3 fruit fly cellular contexts compared by ENCODE assay signal in the genomic region with DNA sequence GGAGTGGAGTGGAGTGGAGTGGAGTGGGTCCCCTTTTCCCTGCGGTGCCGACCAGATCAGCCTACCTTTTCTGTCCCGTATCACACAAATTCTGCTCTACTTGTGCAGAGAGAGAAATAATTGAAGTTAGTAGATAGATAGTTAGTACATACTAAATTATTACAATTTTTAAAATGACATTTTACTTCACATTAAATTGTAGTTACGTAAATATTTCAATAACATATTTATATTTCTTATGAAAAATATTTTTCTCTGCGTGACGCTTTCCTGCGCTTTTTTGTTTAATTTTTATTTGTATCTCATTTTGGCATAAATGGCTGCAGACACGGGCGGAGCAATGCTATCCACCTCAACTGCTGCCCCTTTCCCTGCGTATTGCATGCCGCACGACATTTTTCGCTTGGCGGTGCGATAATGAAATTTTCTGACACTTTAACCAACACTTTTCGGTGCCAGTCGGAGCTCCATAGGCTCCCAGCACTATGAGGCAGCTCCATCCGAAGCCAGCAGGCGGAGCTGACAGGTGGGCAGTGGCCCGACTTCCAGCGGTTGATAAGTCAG.
A peak's percentile ranks its signal among the peaks of the same experiment; 100 is the strongest.
TF ChIP-seq lines count a peak whose summit lies in the region.

No protein-coding gene starts in this region.

- TF ChIP-seq CTCF in whole organism, embryonic (GFP tag; optimal IDR thresholded peaks at IDR 0.05; lab: Kevin White, UChicago): no peak

TF ChIP-seq in whole organism, embryonic, 481 proteins besides CTCF, POLR2A, EP300 and RAD21:
- no peak for TF ChIP-seq CG14860 (GFP tag; IDR thresholded peaks at IDR 0.05; lab: Robert Waterston, UW; ENCODE audit: partially characterized antibody)
- peak; percentile 3 for TF ChIP-seq gem (tag; optimal IDR thresholded peaks at IDR 0.05; lab: Kevin White, UChicago)
- no peak for TF ChIP-seq CG8290 (GFP tag; optimal IDR thresholded peaks at IDR 0.05; lab: Kevin White, UChicago)
- TF ChIP-seq CG8290 (tag; optimal IDR thresholded peaks at IDR 0.05; lab: Kevin White, UChicago): no peak
- TF ChIP-seq HHEX (GFP tag; optimal IDR thresholded peaks at IDR 0.05; lab: Kevin White, UChicago): no peak
- TF ChIP-seq CG9797 (GFP tag; optimal IDR thresholded peaks at IDR 0.05; lab: Kevin White, UChicago): no peak
- no peak for TF ChIP-seq CG16815 (GFP tag; optimal IDR thresholded peaks at IDR 0.05; lab: Kevin White, UChicago)
- TF ChIP-seq Drgx (GFP tag; IDR thresholded peaks at IDR 0.05; lab: Robert Waterston, UW): peak; percentile 11; the same call in 1 of the 2 replicates
- no peak for TF ChIP-seq sim (GFP tag; IDR thresholded peaks at IDR 0.05; lab: Robert Waterston, UW)
- TF ChIP-seq gfzf (GFP tag; optimal IDR thresholded peaks at IDR 0.05; lab: Kevin White, UChicago): no peak
- TF ChIP-seq CG15073 (GFP tag; optimal IDR thresholded peaks at IDR 0.05; lab: Kevin White, UChicago): no peak
- no peak for TF ChIP-seq so (GFP tag; IDR thresholded peaks at IDR 0.05; lab: Robert Waterston, UW)
- peak; percentile 20 for TF ChIP-seq Med (GFP tag; lab: Kevin White, UChicago)

TF ChIP-seq in whole organism, prepupa, 60 proteins besides CTCF, POLR2A, EP300 and RAD21:
- peak; percentile 20 for TF ChIP-seq pdm3 (GFP tag; optimal IDR thresholded peaks at IDR 0.05; lab: Kevin White, UChicago)
- peak; percentile 37 for TF ChIP-seq svp (GFP tag; lab: Kevin White, UChicago)
- no peak for TF ChIP-seq CG3919 (GFP tag; optimal IDR thresholded peaks at IDR 0.05; lab: Kevin White, UChicago)
- TF ChIP-seq CG32006 (GFP tag; optimal IDR thresholded peaks at IDR 0.05; lab: Kevin White, UChicago): peak; percentile 7
- no peak for TF ChIP-seq Sox102F (GFP tag; optimal IDR thresholded peaks at IDR 0.05; lab: Kevin White, UChicago)
- no peak for TF ChIP-seq Smox (GFP tag; optimal IDR thresholded peaks at IDR 0.05; lab: Kevin White, UChicago)
- TF ChIP-seq cyc (GFP tag; optimal IDR thresholded peaks at IDR 0.05; lab: Kevin White, UChicago): no peak
- no peak for TF ChIP-seq Ets21C (GFP tag; optimal IDR thresholded peaks at IDR 0.05; lab: Kevin White, UChicago)
- TF ChIP-seq Ets96B (tag; optimal IDR thresholded peaks at IDR 0.05; lab: Kevin White, UChicago): peak; percentile 14
- peak; percentile 2 for TF ChIP-seq Met (GFP tag; optimal IDR thresholded peaks at IDR 0.05; lab: Kevin White, UChicago)
- no peak for TF ChIP-seq CG11294 (GFP tag; IDR thresholded peaks at IDR 0.05; lab: Robert Waterston, UW)
- peak; percentile 8 for TF ChIP-seq CG34406 (GFP tag; optimal IDR thresholded peaks at IDR 0.05; lab: Kevin White, UChicago)
- TF ChIP-seq eg (GFP tag; IDR thresholded peaks at IDR 0.05; lab: Robert Waterston, UW): peak; percentile 46; the same call in 1 of the 3 replicates
- TF ChIP-seq fkh (GFP tag; optimal IDR thresholded peaks at IDR 0.05; lab: Kevin White, UChicago): no peak
- TF ChIP-seq Hr38 (GFP tag; optimal IDR thresholded peaks at IDR 0.05; lab: Kevin White, UChicago): no peak
- no peak for TF ChIP-seq fd59A (GFP tag; optimal IDR thresholded peaks at IDR 0.05; lab: Kevin White, UChicago)
- no peak for TF ChIP-seq acj6 (GFP tag; optimal IDR thresholded peaks at IDR 0.05; lab: Kevin White, UChicago)
- no peak for TF ChIP-seq Blimp-1 (GFP tag; optimal IDR thresholded peaks at IDR 0.05; lab: Kevin White, UChicago)
- TF ChIP-seq CG8119 (GFP tag; IDR thresholded peaks at IDR 0.05; lab: Robert Waterston, UW): peak; percentile 52; the same call in 2 of the 3 replicates
- no peak for TF ChIP-seq CG8632 (GFP tag; optimal IDR thresholded peaks at IDR 0.05; lab: Kevin White, UChicago)
- TF ChIP-seq ss (GFP tag; optimal IDR thresholded peaks at IDR 0.05; lab: Kevin White, UChicago): peak in 1 of 2 experiments; percentile 90
- no peak for TF ChIP-seq net (GFP tag; optimal IDR thresholded peaks at IDR 0.05; lab: Kevin White, UChicago)
- TF ChIP-seq Eip78C (GFP tag; lab: Kevin White, UChicago): peak; percentile 81
- no peak for TF ChIP-seq vri (GFP tag; optimal IDR thresholded peaks at IDR 0.05; lab: Kevin White, UChicago)
- TF ChIP-seq achi (GFP tag; optimal IDR thresholded peaks at IDR 0.05; lab: Kevin White, UChicago): peak; percentile 11
- peak; percentile 13 for TF ChIP-seq Hr4 (GFP tag; optimal IDR thresholded peaks at IDR 0.05; lab: Kevin White, UChicago)
- peak; percentile 25 for TF ChIP-seq OdsH (GFP tag; optimal IDR thresholded peaks at IDR 0.05; lab: Kevin White, UChicago)
- TF ChIP-seq spab (GFP tag; optimal IDR thresholded peaks at IDR 0.05; lab: Kevin White, UChicago): no peak
- 0 out of 3 replicates have a peak, but pooled peaks have one; percentile 32 for TF ChIP-seq CG6163 (GFP tag; IDR thresholded peaks at IDR 0.05; lab: Robert Waterston, UW)
- TF ChIP-seq dsx (GFP tag; optimal IDR thresholded peaks at IDR 0.05; lab: Kevin White, UChicago; ENCODE audit: poor library complexity, severe bottlenecking): no peak
- no peak for TF ChIP-seq Eip75B (GFP tag; optimal IDR thresholded peaks at IDR 0.05; lab: Kevin White, UChicago)
- peak; percentile 49 for TF ChIP-seq CG15336 (GFP tag; IDR thresholded peaks at IDR 0.05; lab: Robert Waterston, UW)
- no peak for TF ChIP-seq CG6276 (GFP tag; optimal IDR thresholded peaks at IDR 0.05; lab: Kevin White, UChicago)
- peak; percentile 25 for TF ChIP-seq CG10631 (GFP tag; optimal IDR thresholded peaks at IDR 0.05; lab: Kevin White, UChicago)
- no peak for TF ChIP-seq lz (GFP tag; optimal IDR thresholded peaks at IDR 0.05; lab: Kevin White, UChicago)

TF ChIP-seq in whole organism, pupa, 21 proteins besides CTCF, POLR2A, EP300 and RAD21:
- TF ChIP-seq CG10348 (GFP tag; IDR thresholded peaks at IDR 0.05; lab: Robert Waterston, UW) (no peak), CG17806 (tag; optimal IDR thresholded peaks at IDR 0.05; lab: Kevin White, UChicago) (peak; percentile 6), D1 (tag; optimal IDR thresholded peaks at IDR 0.05; lab: Kevin White, UChicago) (no peak), Snoo (tag; optimal IDR thresholded peaks at IDR 0.05; lab: Kevin White, UChicago) (no peak), CG32121 (GFP tag; IDR thresholded peaks at IDR 0.05; lab: Robert Waterston, UW) (peak; percentile 54), CG8301 (tag; optimal IDR thresholded peaks at IDR 0.05; lab: Kevin White, UChicago) (no peak), CG8159 (tag; optimal IDR thresholded peaks at IDR 0.05; lab: Kevin White, UChicago) (peak; percentile 28), gl (tag; optimal IDR thresholded peaks at IDR 0.05; lab: Kevin White, UChicago) (no peak), CG4496 (GFP tag; IDR thresholded peaks at IDR 0.05; lab: Robert Waterston, UW) (no peak), Pif1A (GFP tag; optimal IDR thresholded peaks at IDR 0.05; lab: Kevin White, UChicago) (no peak), CG14655 (GFP tag; optimal IDR thresholded peaks at IDR 0.05; lab: Kevin White, UChicago) (peak; percentile 8), Ets98B (GFP tag; IDR thresholded peaks at IDR 0.05; lab: Robert Waterston, UW) (no peak), CG15710 (tag; optimal IDR thresholded peaks at IDR 0.05; lab: Kevin White, UChicago) (peak; percentile 24), Pif1B (GFP tag; optimal IDR thresholded peaks at IDR 0.05; lab: Kevin White, UChicago) (no peak), CG34367 (tag; optimal IDR thresholded peaks at IDR 0.05; lab: Kevin White, UChicago) (no peak), fd96Ca (GFP tag; IDR thresholded peaks at IDR 0.05; lab: Robert Waterston, UW) (no peak), CG13204 (GFP tag; optimal IDR thresholded peaks at IDR 0.05; lab: Kevin White, UChicago) (no peak), rn (GFP tag; IDR thresholded peaks at IDR 0.05; lab: Robert Waterston, UW) (no peak), CG12605 (GFP tag; IDR thresholded peaks at IDR 0.05; lab: Robert Waterston, UW) (no peak), EcR (GFP tag; optimal IDR thresholded peaks at IDR 0.05; lab: Kevin White, UChicago) (no peak), CG9948 (tag; optimal IDR thresholded peaks at IDR 0.05; lab: Kevin White, UChicago) (peak; percentile 9)
TF ChIP-seq in whole organism, pupa: peak in this region for 6.
